Worm (Caenorhabditis elegans): ENCODE data around the gene alh-10.

alh-10 gene

ce11 chrX:7100290-7100689 lies 43.2 kb downstream of the alh-10 start, which contains the start of gene C36B7.6:
Gene C36B7.6 (minus strand): TSS chrX:7100338.
- peak; percentile 58 for TF ChIP-seq nhr-80 (tag; optimal IDR thresholded peaks at IDR 0.05)
- peak; percentile 27 for TF ChIP-seq attf-5 (GFP tag; optimal IDR thresholded peaks at IDR 0.05)
- no peak for TF ChIP-seq nfya-1 (tag; optimal IDR thresholded peaks at IDR 0.05; ENCODE audit: borderline replicate concordance, insufficient read depth)

ce11 chrX:7099049-7099448 lies 44.4 kb downstream of the alh-10 start:
- TF ChIP-seq him-1 (tag; optimal IDR thresholded peaks at IDR 0.05) (no peak), hrde-1 (tag; optimal IDR thresholded peaks at IDR 0.05; ENCODE audit: borderline replicate concordance) (no peak), madf-6 (GFP tag; IDR thresholded peaks at IDR 0.05) (no peak), attf-5 (GFP tag; optimal IDR thresholded peaks at IDR 0.05) (no peak), let-526 (GFP tag; IDR thresholded peaks at IDR 0.05) (no peak), T07F8.4 (tag; optimal IDR thresholded peaks at IDR 0.05) (no peak), Y67H2A.10 (GFP tag; conservative IDR thresholded peaks at IDR 0.05) (no peak), F33H1.4 (GFP tag; IDR thresholded peaks at IDR 0.05) (no peak), ceh-100 (GFP tag; IDR thresholded peaks at IDR 0.05) (no peak), sdz-38 (tag; optimal IDR thresholded peaks at IDR 0.05) (no peak), bed-2 (GFP tag; IDR thresholded peaks at IDR 0.05) (no peak), die-1 (tag; optimal IDR thresholded peaks at IDR 0.05) (no peak), akir-1 (GFP tag; optimal IDR thresholded peaks at IDR 0.05) (no peak)

ce11 chrX:7096349-7096748 lies 47.1 kb downstream of the alh-10 start, which contains the start of gene C36B7.5:
Gene C36B7.5 (minus strand): TSS chrX:7096449.
- no peak for TF ChIP-seq ama-1 (optimal IDR thresholded peaks at IDR 0.05)
- TF ChIP-seq ama-1 (GFP tag; optimal IDR thresholded peaks at IDR 0.05): no peak
- no peak for TF ChIP-seq cebp-2 (GFP tag; IDR thresholded peaks at IDR 0.05)
- no peak for TF ChIP-seq aptf-2 (GFP tag; conservative IDR thresholded peaks at IDR 0.05)
- TF ChIP-seq aptf-3 (GFP tag; IDR thresholded peaks at IDR 0.05): no peak
- no peak for TF ChIP-seq snpc-1.1 (tag; optimal IDR thresholded peaks at IDR 0.05; ENCODE audit: insufficient read depth)
- no peak for TF ChIP-seq dpff-1 (tag; optimal IDR thresholded peaks at IDR 0.05)
- TF ChIP-seq rcor-1 (GFP tag; IDR thresholded peaks at IDR 0.05): no peak
- TF ChIP-seq T26A5.8 (tag; optimal IDR thresholded peaks at IDR 0.05): no peak
- no peak for TF ChIP-seq ztf-3 (GFP tag; optimal IDR thresholded peaks at IDR 0.05)
- TF ChIP-seq ztf-25 (GFP tag; IDR thresholded peaks at IDR 0.05): no peak
- TF ChIP-seq dox-1 (GFP tag; IDR thresholded peaks at IDR 0.05): no peak
- TF ChIP-seq hmg-20 (GFP tag; IDR thresholded peaks at IDR 0.05): no peak
- no peak for TF ChIP-seq T07F8.4 (tag; optimal IDR thresholded peaks at IDR 0.05)
- no peak for TF ChIP-seq him-1 (tag; optimal IDR thresholded peaks at IDR 0.05)
- no peak for TF ChIP-seq ZK185.1 (tag; optimal IDR thresholded peaks at IDR 0.05; ENCODE audit: poor library complexity, severe bottlenecking)
- TF ChIP-seq madf-3 (GFP tag; IDR thresholded peaks at IDR 0.05): no peak
- no peak for TF ChIP-seq attf-6 (GFP tag; IDR thresholded peaks at IDR 0.05)
